Fruit fly (Drosophila melanogaster) whole organism, embryonic: ENCODE measurements around the gene Herc4.

Source experiments
- Atf6 ChIP-seq: fragments of 200-800 bp; sonication (Bioruptor generic); IDR thresholded peaks from 2 replicates; pipeline ENCODE4 v1.3.6; 2022; ENCODE audit warnings: missing biosample characterization, missing genetic modification characterization
- BEAF-32 ChIP-seq: fragments of 200-800 bp; sonication (Bioruptor generic); optimal IDR thresholded peaks from 3 replicates; lab custom pipeline; 2017; ENCODE audit warnings: missing biosample characterization, missing genetic modification characterization, mild to moderate bottlenecking, moderate library complexity, missing genetic modification reagents
- Bgb ChIP-seq: fragments of 200-800 bp; sonication (Bioruptor generic); IDR thresholded peaks from 2 replicates; pipeline ENCODE4 v1.3.6; 2022; ENCODE audit warnings: missing biosample characterization, missing genetic modification characterization; ENCODE audit not compliant: partially characterized antibody
- CG10321 ChIP-seq: fragments of 200-800 bp; sonication (Bioruptor generic); IDR thresholded peaks from 2 replicates; pipeline ENCODE4 v1.3.6; 2022; ENCODE audit warnings: missing biosample characterization, missing genetic modification characterization
- CG10543 ChIP-seq: fragments of 200-800 bp; sonication (Bioruptor generic); optimal IDR thresholded peaks from 3 replicates; lab custom pipeline; 2017; ENCODE audit warnings: missing biosample characterization, mild to moderate bottlenecking, missing genetic modification characterization, moderate library complexity
- CG11695 ChIP-seq: fragments of 200-800 bp; sonication (Bioruptor generic); IDR thresholded peaks from 3 replicates; pipeline ENCODE4 v1.3.6; 2022; ENCODE audit warnings: missing biosample characterization, missing genetic modification characterization
- CG13624 ChIP-seq: fragments of 200-800 bp; sonication (Bioruptor generic); optimal IDR thresholded peaks from 2 replicates; lab custom pipeline; 2016; ENCODE audit warnings: missing biosample characterization, missing genetic modification characterization
- CG14441 ChIP-seq: fragments of 200-800 bp; sonication (Bioruptor generic); IDR thresholded peaks from 2 replicates; pipeline ENCODE4 v1.3.6; 2022; ENCODE audit warnings: missing biosample characterization, missing genetic modification characterization
- CG15514 ChIP-seq: fragments of 200-800 bp; sonication (Bioruptor generic); optimal IDR thresholded peaks from 3 replicates; lab custom pipeline; 2017; ENCODE audit warnings: missing biosample characterization, missing genetic modification characterization, mild to moderate bottlenecking, moderate library complexity, missing genetic modification reagents
- CG15601 ChIP-seq: fragments of 200-800 bp; sonication (Bioruptor generic); optimal IDR thresholded peaks from 3 replicates; lab custom pipeline; 2019; ENCODE audit warnings: missing biosample characterization, mild to moderate bottlenecking, missing genetic modification characterization, moderate library complexity
- CG18599 ChIP-seq: fragments of 200-800 bp; sonication (Bioruptor generic); optimal IDR thresholded peaks from 3 replicates; lab custom pipeline; 2017; ENCODE audit warnings: missing biosample characterization, missing genetic modification characterization, mild to moderate bottlenecking, moderate library complexity, missing genetic modification reagents
- CG2120 ChIP-seq: fragments of 200-800 bp; sonication (Bioruptor generic); optimal IDR thresholded peaks from 3 replicates; lab custom pipeline; 2016; ENCODE audit warnings: missing biosample characterization, missing genetic modification characterization
- CG32532 ChIP-seq: fragments of 200-800 bp; sonication (Bioruptor generic); IDR thresholded peaks from 2 replicates; pipeline ENCODE4 v1.3.6; 2022; ENCODE audit warnings: missing biosample characterization, missing genetic modification characterization
- CG34422 ChIP-seq: fragments of 200-800 bp; sonication (Bioruptor generic); IDR thresholded peaks from 3 replicates; pipeline ENCODE4 v1.3.6; 2022; ENCODE audit warnings: missing biosample characterization, missing genetic modification characterization
- CG3995 ChIP-seq: fragments of 200-800 bp; sonication (Bioruptor generic); optimal IDR thresholded peaks from 3 replicates; lab custom pipeline; 2016; ENCODE audit warnings: missing biosample characterization, missing genetic modification characterization
- CG4360 ChIP-seq: fragments of 200-800 bp; sonication (Bioruptor generic); IDR thresholded peaks from 2 replicates; pipeline ENCODE4 v1.3.6; 2022; ENCODE audit warnings: missing biosample characterization, missing genetic modification characterization
- CG6175 ChIP-seq: fragments of 200-800 bp; sonication (Bioruptor generic); IDR thresholded peaks from 3 replicates; pipeline ENCODE4 v1.3.6; 2022; ENCODE audit warnings: missing biosample characterization, missing genetic modification characterization
- CG9609 ChIP-seq: fragments of 200-800 bp; sonication (Bioruptor generic); optimal IDR thresholded peaks from 3 replicates; lab custom pipeline; 2016; ENCODE audit warnings: missing biosample characterization, missing genetic modification characterization
- CG9932 ChIP-seq: fragments of 200-800 bp; sonication (Bioruptor generic); IDR thresholded peaks from 2 replicates; pipeline ENCODE4 v1.3.6; 2022; ENCODE audit warnings: missing biosample characterization, missing genetic modification characterization
- Dfd ChIP-seq, 2 experiments: fragments of >200 bp; optimal IDR thresholded peaks; 2 replicates each; lab custom pipeline; 2017; ENCODE audit warnings: missing biosample characterization in 2 of 2, missing genetic modification characterization in 2 of 2
- Drgx ChIP-seq: fragments of 200-800 bp; sonication (Bioruptor generic); IDR thresholded peaks from 2 replicates; pipeline ENCODE4 v1.3.6; 2022; ENCODE audit warnings: missing biosample characterization, missing genetic modification characterization
- Fer3 ChIP-seq: fragments of 200-800 bp; sonication (Bioruptor generic); optimal IDR thresholded peaks from 2 replicates; lab custom pipeline; 2018; ENCODE audit warnings: missing biosample characterization, mild to moderate bottlenecking, missing genetic modification characterization, moderate library complexity
- GATAe ChIP-seq: fragments of 200-800 bp; sonication (Bioruptor generic); conservative IDR thresholded peaks from 2 replicates; pipeline ENCODE4 v1.3.6; 2022; ENCODE audit warnings: missing biosample characterization, missing genetic modification characterization
- Med ChIP-seq: fragments of 200-800 bp; sonication (Bioruptor generic); peaks from one replicate; lab custom pipeline; 2016; ENCODE audit warnings: missing biosample characterization, missing genetic modification characterization, mild to moderate bottlenecking, inconsistent platforms, moderate library complexity
- Myb ChIP-seq: fragments of 200-800 bp; sonication (Bioruptor generic); optimal IDR thresholded peaks from 2 replicates; lab custom pipeline; 2016; ENCODE audit warnings: missing biosample characterization, missing genetic modification characterization
- PHDP ChIP-seq: fragments of 200-800 bp; sonication (Bioruptor generic); optimal IDR thresholded peaks from 3 replicates; lab custom pipeline; 2018; ENCODE audit warnings: missing biosample characterization, mild to moderate bottlenecking, missing genetic modification characterization, moderate library complexity
- Pdp1 ChIP-seq, 2 experiments: fragments of 200-800 bp; sonication (Bioruptor generic); optimal IDR thresholded peaks; 3 replicates each; lab custom pipeline; 2016; ENCODE audit warnings: missing biosample characterization in 2 of 2, missing genetic modification characterization in 2 of 2, mild to moderate bottlenecking in 1 of 2, moderate library complexity in 1 of 2
- Trl ChIP-seq, 3 experiments: fragments of >200 bp in 2 of 3; fragments of 200-800 bp in 1 of 3; sonication (Bioruptor generic) in 1 of 3; optimal IDR thresholded peaks; 2 replicates in 1 of 3; 3 replicates in 2 of 3; lab custom pipeline; 2016 to 2017; ENCODE audit warnings: missing biosample characterization in 1 of 3, missing genetic modification characterization in 1 of 3
- az2 ChIP-seq: fragments of 200-800 bp; sonication (Bioruptor generic); optimal IDR thresholded peaks from 3 replicates; lab custom pipeline; 2016; ENCODE audit warnings: missing biosample characterization, missing genetic modification characterization
- chinmo ChIP-seq: fragments of 200-800 bp; sonication (Bioruptor generic); IDR thresholded peaks from 4 replicates; pipeline ENCODE4 v1.3.6; 2022; ENCODE audit warnings: missing biosample characterization, missing genetic modification characterization; ENCODE audit not compliant: partially characterized antibody
- corto ChIP-seq: fragments of 200-800 bp; sonication (Bioruptor generic); optimal IDR thresholded peaks from 2 replicates; lab custom pipeline; 2016; ENCODE audit warnings: missing biosample characterization, mild to moderate bottlenecking, missing genetic modification characterization, moderate library complexity
- cwo ChIP-seq: fragments of 200-800 bp; sonication (Bioruptor generic); optimal IDR thresholded peaks from 3 replicates; lab custom pipeline; 2017; ENCODE audit warnings: missing biosample characterization, missing genetic modification characterization, mild to moderate bottlenecking, moderate library complexity, missing genetic modification reagents
- grau ChIP-seq: fragments of 200-800 bp; optimal IDR thresholded peaks from 3 replicates; lab custom pipeline; 2019; ENCODE audit warnings: missing biosample characterization, mild to moderate bottlenecking, missing genetic modification characterization, moderate library complexity
- gro ChIP-seq: fragments of 200-800 bp; sonication (Bioruptor generic); optimal IDR thresholded peaks from 2 replicates; lab custom pipeline; 2016; ENCODE audit warnings: missing biosample characterization, missing genetic modification characterization
- hkb ChIP-seq, 2 experiments: fragments of 200-800 bp in 1 of 2; fragments of >200 bp in 1 of 2; sonication (Bioruptor generic) in 1 of 2; IDR thresholded peaks in 1 of 2; optimal IDR thresholded peaks in 1 of 2; 2 replicates each; pipeline versions ENCODE4 v1.3.6 to Lab custom; 2017 to 2022; ENCODE audit warnings: missing biosample characterization in 1 of 2, missing genetic modification characterization in 1 of 2
- jigr1 ChIP-seq: fragments of 200-800 bp; sonication (Bioruptor generic); IDR thresholded peaks from 3 replicates; pipeline ENCODE4 v1.3.6; 2022; ENCODE audit warnings: missing biosample characterization, missing genetic modification characterization
- kay ChIP-seq: fragments of 200-800 bp; sonication (Bioruptor generic); optimal IDR thresholded peaks from 2 replicates; lab custom pipeline; 2016; ENCODE audit warnings: missing biosample characterization, missing genetic modification characterization
- lab ChIP-seq: fragments of 200-800 bp; sonication (Bioruptor generic); optimal IDR thresholded peaks from 3 replicates; lab custom pipeline; 2017; ENCODE audit warnings: missing biosample characterization, missing genetic modification characterization, mild to moderate bottlenecking, moderate library complexity, missing genetic modification reagents
- mirr ChIP-seq: fragments of 200-800 bp; sonication (Bioruptor generic); optimal IDR thresholded peaks from 3 replicates; lab custom pipeline; 2018; ENCODE audit warnings: missing biosample characterization, mild to moderate bottlenecking, missing genetic modification characterization
- pnt ChIP-seq: fragments of 200-800 bp; sonication (Bioruptor generic); optimal IDR thresholded peaks from 3 replicates; lab custom pipeline; 2016; ENCODE audit warnings: missing biosample characterization, missing genetic modification characterization
- sd ChIP-seq: fragments of 200-800 bp; sonication (Bioruptor generic); optimal IDR thresholded peaks from 3 replicates; lab custom pipeline; 2018; ENCODE audit warnings: missing biosample characterization, mild to moderate bottlenecking, missing genetic modification characterization, moderate library complexity
- seq ChIP-seq: fragments of 200-800 bp; sonication (Bioruptor generic); IDR thresholded peaks from 2 replicates; pipeline ENCODE4 v1.3.6; 2022; ENCODE audit warnings: missing biosample characterization, missing genetic modification characterization
- sug ChIP-seq: fragments of 200-800 bp; optimal IDR thresholded peaks from 2 replicates; lab custom pipeline; 2019; ENCODE audit warnings: missing biosample characterization, mild to moderate bottlenecking, missing genetic modification characterization, moderate library complexity
- vvl ChIP-seq: fragments of 200-800 bp; sonication (Bioruptor generic); IDR thresholded peaks from 2 replicates; pipeline ENCODE4 v1.3.6; 2022; ENCODE audit warnings: missing biosample characterization, missing genetic modification characterization
- zfh1 ChIP-seq: fragments of 200-800 bp; sonication (Bioruptor generic); IDR thresholded peaks from 3 replicates; pipeline ENCODE4 v1.3.6; 2022; ENCODE audit warnings: missing biosample characterization, missing genetic modification characterization

The Herc4 gene

DNA sequence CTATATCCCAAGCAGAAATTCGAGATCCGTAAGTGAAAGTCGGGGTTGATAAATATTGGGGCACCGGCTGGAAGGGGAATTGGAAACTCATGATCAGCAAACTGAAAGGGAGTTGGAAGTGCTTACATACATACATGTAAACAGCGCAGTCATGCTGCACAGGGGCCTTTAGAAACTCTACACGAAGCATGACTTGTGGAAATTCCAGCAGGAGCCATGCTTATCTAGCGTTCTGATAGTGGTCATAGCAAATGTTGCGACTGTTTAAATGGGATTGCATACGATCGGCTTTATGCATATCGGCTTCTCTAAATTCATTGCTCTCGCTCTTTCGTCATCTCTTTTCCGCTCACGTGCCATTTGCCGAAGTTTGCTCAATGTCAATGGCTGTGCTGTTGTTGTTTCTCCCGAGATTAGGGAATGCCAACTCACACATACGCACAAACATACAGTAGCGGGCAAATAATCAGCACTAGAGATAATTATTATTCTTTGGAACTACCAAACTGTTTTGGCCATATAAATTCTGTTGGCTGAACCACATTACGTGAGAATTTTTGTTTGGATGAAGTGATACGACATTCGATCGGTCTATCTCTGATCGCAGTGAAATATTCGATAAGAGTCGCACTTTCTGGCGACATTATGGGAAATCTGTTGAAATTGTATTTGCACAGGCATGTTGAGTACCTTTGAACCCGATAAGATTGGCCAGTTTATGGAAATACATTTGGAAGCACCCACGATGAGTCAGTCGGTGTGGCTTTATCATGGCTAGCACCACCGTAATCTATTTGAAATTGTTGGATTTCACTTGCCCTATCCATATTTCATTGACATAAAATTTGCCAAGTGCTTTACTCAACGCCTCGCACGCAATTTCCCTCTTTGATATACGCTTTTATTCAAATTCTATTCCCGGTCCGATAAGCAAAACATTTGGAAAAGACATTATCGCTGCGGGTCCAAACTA, 22.8 kb downstream of the Herc4 start (continued):
- TF ChIP-seq Bgb (GFP tag; lab: Robert Waterston, UW) (no peak), CG34422 (GFP tag; lab: Robert Waterston, UW) (no peak), CG3995 (peak; percentile 12), az2 (GFP tag; lab: Kevin White, UChicago) (no peak), CG11695 (GFP tag; lab: Robert Waterston, UW) (peak; percentile 47; the same call in 1 of the 3 replicates), CG9609 (GFP tag; lab: Kevin White, UChicago) (no peak), grau (tag; lab: Kevin White, UChicago) (peak; percentile 15), PHDP (tag; lab: Kevin White, UChicago) (peak; percentile 22), BEAF-32 (GFP tag; lab: Kevin White, UChicago) (no peak), CG6175 (GFP tag; lab: Robert Waterston, UW) (no peak), CG9932 (peak; percentile 30; the same call in 1 of the 2 replicates), gro (GFP tag; lab: Kevin White, UChicago) (peak; percentile 44), Atf6 (GFP tag; lab: Robert Waterston, UW) (peak; percentile 26; the same call in 1 of the 2 replicates), cwo (GFP tag; lab: Kevin White, UChicago) (peak; percentile 80), vvl (GFP tag; lab: Robert Waterston, UW) (no peak; the same call in 1 of the 2 replicates), CG4360 (peak; percentile 67; the same call in 1 of the 2 replicates), lab (peak; percentile 47), zfh1 (GFP tag; lab: Robert Waterston, UW) (0 out of 3 replicates have a peak, but pooled peaks have one; percentile 11), Trl (optimal IDR thresholded peaks at IDR 0.05; lab: Kevin White, UChicago) (peak in 1 of 2 experiments; percentile 3), Trl (GFP tag; optimal IDR thresholded peaks at IDR 0.05; lab: Kevin White, UChicago) (no peak), CG10321 (GFP tag; lab: Robert Waterston, UW) (peak; percentile 24; the same call in 1 of the 2 replicates), Pdp1 (GFP tag; optimal IDR thresholded peaks at IDR 0.05; lab: Kevin White, UChicago) (peak in 1 of 2 experiments; percentile 62), Myb (no peak), sug (tag; lab: Kevin White, UChicago) (peak; percentile 76), corto (GFP tag; lab: Kevin White, UChicago) (peak; percentile 32), GATAe (GFP tag; lab: Robert Waterston, UW) (peak; percentile 58; the same call in 1 of the 2 replicates), jigr1 (GFP tag; lab: Robert Waterston, UW) (no peak), chinmo (0 out of 4 replicates have a peak, but pooled peaks have one; percentile 29), CG14441 (peak; percentile 13; the same call in 1 of the 2 replicates), Med (GFP tag; lab: Kevin White, UChicago) (peak; percentile 90), seq (GFP tag; lab: Robert Waterston, UW) (0 out of 2 replicates have a peak, but pooled peaks have one; percentile 16), kay (no peak), CG15514 (GFP tag; lab: Kevin White, UChicago) (peak; percentile 89), hkb (optimal IDR thresholded peaks at IDR 0.05; lab: Kevin White, UChicago) (no peak), hkb (GFP tag; IDR thresholded peaks at IDR 0.05; lab: Robert Waterston, UW) (peak; percentile 27; the same call in 1 of the 2 replicates), Fer3 (peak; percentile 15), CG18599 (peak; percentile 50), CG10543 (peak; percentile 41), CG32532 (GFP tag; lab: Robert Waterston, UW) (peak; percentile 58), Drgx (peak; percentile 36; the same call in 1 of the 2 replicates), sd (tag; lab: Kevin White, UChicago) (peak; percentile 89), CG13624 (peak; percentile 15), Dfd (GFP tag; optimal IDR thresholded peaks at IDR 0.05; lab: Kevin White, UChicago) (no peak), CG2120 (peak; percentile 42), mirr (GFP tag; lab: Kevin White, UChicago) (peak; percentile 74), pnt (GFP tag; lab: Kevin White, UChicago) (no peak), CG15601 (no peak)
